Fruit fly (Drosophila melanogaster) whole organism: ENCODE measurements around the gene CG7320.

Experiments
- CG8478 ChIP-seq: fragments of >200 bp; optimal IDR thresholded peaks from 2 replicates; lab custom pipeline; 2018; ENCODE audit warnings: inconsistent platforms
- Dll ChIP-seq: fragments of >200 bp; optimal IDR thresholded peaks from 2 replicates; lab custom pipeline; 2017
- EcR ChIP-seq, 2 experiments: fragments of >200 bp; optimal IDR thresholded peaks; 2 replicates each; lab custom pipeline; 2017; ENCODE audit warnings: missing biosample characterization in 2 of 2, missing genetic modification characterization in 2 of 2, missing genetic modification reagents in 2 of 2
- pan ChIP-seq: fragments of >200 bp; optimal IDR thresholded peaks from 2 replicates; lab custom pipeline; 2017
- psq ChIP-seq: fragments of >200 bp; optimal IDR thresholded peaks from 2 replicates; lab custom pipeline; 2017
- usp ChIP-seq: fragments of >200 bp; optimal IDR thresholded peaks from 2 replicates; lab custom pipeline; 2017; ENCODE audit warnings: missing biosample characterization, missing genetic modification characterization, mixed read lengths

CG7320 gene

dm6 chr3L:18181900-18182299 is 19.4 kb upstream of the CG7320 start:
- TF ChIP-seq CG8478 (lab: Kevin White, UChicago) (no peak), psq (lab: Kevin White, UChicago) (no peak), Dll (lab: Kevin White, UChicago) (no peak)

- TF ChIP-seq EcR (GFP tag; optimal IDR thresholded peaks at IDR 0.05; lab: Kevin White, UChicago), result no peak
- no peak for TF ChIP-seq usp
- TF ChIP-seq CG8478 (lab: Kevin White, UChicago), result no peak
- TF ChIP-seq pan (lab: Kevin White, UChicago), result no peak
- TF ChIP-seq Dll (lab: Kevin White, UChicago), result no peak
- no peak for TF ChIP-seq psq (lab: Kevin White, UChicago)
Observed at dm6 chr3L:18183928-18184327, 17.4 kb upstream of the CG7320 start.

DNA sequence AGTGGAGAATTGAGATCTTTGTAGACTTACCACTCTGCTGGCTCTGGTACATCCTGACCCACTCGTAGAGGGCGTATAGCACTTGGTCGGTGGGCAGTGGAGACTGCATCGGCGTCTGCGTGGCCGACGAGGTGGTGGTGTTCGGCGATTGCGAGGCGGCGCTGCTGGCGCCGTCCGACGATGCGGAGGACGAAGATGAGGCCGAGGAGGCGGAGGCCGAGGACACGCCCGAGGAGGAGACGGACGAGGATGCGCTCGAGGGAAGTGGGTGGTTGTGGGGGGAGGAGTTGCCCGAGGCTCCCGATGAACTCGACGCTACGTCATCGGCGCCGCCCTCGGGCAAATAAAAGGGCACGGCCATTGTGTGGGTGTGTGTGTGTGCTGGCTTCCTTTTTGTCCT is 16.5 kb upstream of the CG7320 start:
- no peak for TF ChIP-seq psq (lab: Kevin White, UChicago)
- no peak for TF ChIP-seq Dll (lab: Kevin White, UChicago)
- TF ChIP-seq EcR (GFP tag; optimal IDR thresholded peaks at IDR 0.05; lab: Kevin White, UChicago), result no peak
- TF ChIP-seq pan (lab: Kevin White, UChicago), result no peak
- no peak for TF ChIP-seq usp
- TF ChIP-seq CG8478 (lab: Kevin White, UChicago), result no peak

dm6 chr3L:18185542-18186312 is 15.6 kb upstream of the CG7320 start, which contains the start of gene hid:
TSS of gene hid (minus strand) at chr3L:18185641.
- TF ChIP-seq Dll (lab: Kevin White, UChicago) (peak; percentile 76), CG8478 (lab: Kevin White, UChicago) (no peak), EcR (GFP tag; optimal IDR thresholded peaks at IDR 0.05; lab: Kevin White, UChicago) (no peak), usp (no peak), psq (lab: Kevin White, UChicago) (peak; percentile 7), pan (lab: Kevin White, UChicago) (peak; percentile 98)

DNA sequence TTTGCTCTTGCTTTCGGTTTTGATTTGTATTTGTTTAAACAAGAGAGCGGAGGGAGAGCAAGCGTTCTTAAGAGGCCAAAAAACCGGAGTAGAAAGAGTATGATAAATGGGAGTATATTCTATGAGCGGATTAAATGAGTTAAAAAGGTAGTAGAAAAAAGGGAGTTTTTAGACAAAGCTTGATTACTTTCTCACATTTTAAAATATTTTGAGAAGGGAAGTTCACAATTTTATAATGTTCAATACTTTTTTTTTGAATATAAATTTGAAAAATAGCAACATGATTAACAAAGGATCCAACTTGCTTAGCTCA is 15.0 kb upstream of the CG7320 start:
- TF ChIP-seq Dll (lab: Kevin White, UChicago) (no peak), pan (lab: Kevin White, UChicago) (no peak), EcR (GFP tag; optimal IDR thresholded peaks at IDR 0.05; lab: Kevin White, UChicago) (no peak), CG8478 (lab: Kevin White, UChicago) (no peak), psq (lab: Kevin White, UChicago) (no peak), usp (no peak)

DNA sequence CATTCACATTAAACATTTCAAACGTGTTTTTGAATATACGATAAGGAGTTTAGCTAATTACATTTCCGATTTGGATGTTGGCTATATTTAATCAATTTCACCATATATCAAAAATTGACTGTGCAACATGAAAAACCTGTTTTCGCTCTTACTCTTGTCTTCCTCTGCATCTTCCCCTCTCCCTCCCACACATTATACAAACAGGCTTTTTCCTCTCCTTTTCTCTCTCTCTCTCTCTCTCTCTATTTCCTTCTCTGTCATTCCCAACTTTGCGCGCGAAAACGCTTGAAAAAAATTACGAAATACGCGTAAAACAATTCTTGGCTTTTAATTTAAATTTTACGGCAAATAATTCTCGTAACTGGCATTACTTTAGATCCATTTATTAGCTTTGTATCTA is 14.5 kb upstream of the CG7320 start:
- TF ChIP-seq psq (lab: Kevin White, UChicago) (no peak), EcR (GFP tag; optimal IDR thresholded peaks at IDR 0.05; lab: Kevin White, UChicago) (no peak), pan (lab: Kevin White, UChicago) (no peak), Dll (lab: Kevin White, UChicago) (no peak), CG8478 (lab: Kevin White, UChicago) (no peak), usp (no peak)

- TF ChIP-seq Dll (lab: Kevin White, UChicago) (no peak), psq (lab: Kevin White, UChicago) (no peak), pan (lab: Kevin White, UChicago) (no peak), EcR (GFP tag; optimal IDR thresholded peaks at IDR 0.05; lab: Kevin White, UChicago) (no peak), CG8478 (lab: Kevin White, UChicago) (no peak), usp (no peak)
Observed at dm6 chr3L:18187472-18188089, 13.7 kb upstream of the CG7320 start.

DNA sequence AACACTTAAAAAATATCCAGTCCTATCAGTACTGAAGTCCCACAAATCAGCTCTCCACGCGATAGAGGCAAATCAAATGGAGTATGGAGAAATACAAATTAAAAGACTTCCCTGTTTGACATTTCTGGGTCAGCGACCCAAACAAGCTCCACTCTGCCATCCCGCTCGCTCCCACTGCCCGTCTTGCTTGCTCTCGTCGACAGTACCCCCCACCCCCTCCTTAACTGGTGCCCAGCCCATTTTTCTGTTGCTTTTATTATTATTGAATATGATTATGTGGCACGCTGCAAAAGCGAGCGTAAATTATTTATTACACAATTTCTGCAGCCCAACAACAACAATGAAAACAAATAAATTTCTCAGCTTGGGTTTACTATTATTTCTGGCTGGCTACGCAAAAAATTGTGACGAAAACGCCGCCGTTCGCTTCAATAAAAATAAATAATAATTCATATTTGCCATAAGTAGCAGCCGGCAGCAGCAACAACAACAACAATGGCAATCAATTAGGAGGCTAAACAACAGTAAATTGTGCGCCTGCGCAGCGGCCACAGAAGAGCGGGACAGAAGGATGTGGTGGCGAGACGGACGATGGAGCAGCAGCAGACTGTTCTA is 12.7 kb upstream of the CG7320 start:
- TF ChIP-seq pan (lab: Kevin White, UChicago) (no peak), CG8478 (lab: Kevin White, UChicago) (no peak), usp (no peak), EcR (GFP tag; optimal IDR thresholded peaks at IDR 0.05; lab: Kevin White, UChicago) (no peak), psq (lab: Kevin White, UChicago) (no peak), Dll (lab: Kevin White, UChicago) (no peak)

- TF ChIP-seq usp (no peak), CG8478 (lab: Kevin White, UChicago) (no peak), EcR (GFP tag; optimal IDR thresholded peaks at IDR 0.05; lab: Kevin White, UChicago) (peak; percentile 48 to 93)
Observed at dm6 chr3L:18190484-18191220, 10.6 kb upstream of the CG7320 start.

- TF ChIP-seq EcR (GFP tag; optimal IDR thresholded peaks at IDR 0.05; lab: Kevin White, UChicago), result peak in 1 of 2 experiments; percentile 71
- TF ChIP-seq psq (lab: Kevin White, UChicago), result no peak
- no peak for TF ChIP-seq Dll (lab: Kevin White, UChicago)
- no peak for TF ChIP-seq pan (lab: Kevin White, UChicago)
- TF ChIP-seq CG8478 (lab: Kevin White, UChicago), result no peak
- TF ChIP-seq usp, result no peak
Observed at dm6 chr3L:18191555-18192135, 9.6 kb upstream of the CG7320 start.
